Worm (Caenorhabditis elegans) whole organism, midembryonic: ENCODE measurements around the gene F14H12.7.
"Not testable (repeated sequence)": the region's sequence is repeated elsewhere in the genome, so short reads cannot be mapped to it uniquely, and the experiment has no call there.

Experiments
- T22C8.4 ChIP-seq: fragments of 200-800 bp; sonication (Bioruptor generic); IDR thresholded peaks from 2 replicates; pipeline ENCODE4 v1.3.6; 2022; ENCODE audit warnings: missing genetic modification characterization, missing compliant biosample characterization
- cog-1 ChIP-seq: sonication (generic microtip); optimal IDR thresholded peaks from 2 replicates; lab custom pipeline; 2016; ENCODE audit warnings: missing genetic modification characterization, missing compliant biosample characterization
- flt-1 ChIP-seq: fragments of 200-800 bp; sonication (Bioruptor generic); IDR thresholded peaks from 2 replicates; pipeline ENCODE4 v1.3.6; 2022; ENCODE audit warnings: missing genetic modification characterization, missing compliant biosample characterization
- klf-2 ChIP-seq: fragments of 200-800 bp; sonication (Bioruptor generic); conservative IDR thresholded peaks from 2 replicates; pipeline ENCODE4 v1.3.6; 2022; ENCODE audit warnings: missing genetic modification reagents, missing genetic modification characterization, missing compliant biosample characterization
- med-1 ChIP-seq: sonication (generic microtip); optimal IDR thresholded peaks from 2 replicates; lab custom pipeline; 2017; ENCODE audit warnings: missing genetic modification characterization, mild to moderate bottlenecking, missing compliant biosample characterization, antibody characterized with exemption, missing genetic modification reagents; ENCODE audit not compliant: insufficient read depth
- ref-1 ChIP-seq: fragments of 200-800 bp; sonication (Bioruptor generic); conservative IDR thresholded peaks from 2 replicates; pipeline ENCODE4 v1.3.6; 2022; ENCODE audit warnings: missing genetic modification reagents, missing genetic modification characterization, missing compliant biosample characterization
- tab-1 ChIP-seq: fragments of 200-800 bp; sonication (Bioruptor generic); IDR thresholded peaks from 2 replicates; pipeline ENCODE4 v1.3.6; 2022; ENCODE audit warnings: missing genetic modification characterization, missing compliant biosample characterization
- ztf-23 ChIP-seq: fragments of 200-800 bp; sonication (Bioruptor generic); IDR thresholded peaks from 2 replicates; pipeline ENCODE4 v1.3.6; 2022; ENCODE audit warnings: missing genetic modification reagents, missing genetic modification characterization, missing compliant biosample characterization
- ztf-29 ChIP-seq: fragments of 200-800 bp; sonication (Bioruptor generic); IDR thresholded peaks from 2 replicates; pipeline ENCODE4 v1.3.6; 2022; ENCODE audit warnings: missing genetic modification reagents, missing genetic modification characterization, missing compliant biosample characterization

Gene F14H12.7

DNA sequence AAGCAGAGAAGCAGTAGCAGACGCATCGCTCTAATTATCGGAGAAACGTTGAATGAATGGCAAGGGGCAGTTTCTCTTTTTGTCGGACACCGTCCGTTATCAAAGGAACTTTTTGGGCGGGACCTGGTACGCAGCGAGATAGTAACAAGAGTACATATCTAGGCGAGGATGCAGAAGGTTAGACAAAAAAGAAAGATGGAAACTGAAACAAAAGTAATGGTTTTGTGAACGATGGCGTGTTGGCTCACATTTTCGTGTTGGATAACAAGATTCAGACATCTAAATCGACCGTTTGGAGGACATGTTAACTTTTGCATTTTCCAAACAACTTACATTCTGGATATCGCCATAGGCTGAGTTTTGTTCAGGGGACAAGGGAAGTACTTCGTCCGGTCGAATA is 5.0 kb downstream of the F14H12.7 start, which contains the start of gene F14H12.6:
F14H12.6 (minus strand) TSS at position 101 of the 400 bp plus-strand sequence.
- TF ChIP-seq klf-2 (GFP tag; lab: Robert Waterston, UW), result no peak
- TF ChIP-seq cog-1, result no peak
- TF ChIP-seq flt-1 (GFP tag; lab: Robert Waterston, UW), result no peak
- no peak for TF ChIP-seq ztf-29 (GFP tag; lab: Robert Waterston, UW)
- TF ChIP-seq T22C8.4 (GFP tag; lab: Robert Waterston, UW), result no peak
- no peak for TF ChIP-seq med-1
- no peak for TF ChIP-seq ref-1 (GFP tag; lab: Robert Waterston, UW)

- no peak for TF ChIP-seq tab-1 (GFP tag; lab: Robert Waterston, UW)
- TF ChIP-seq ztf-23 (GFP tag; lab: Robert Waterston, UW), result no peak
- no peak for TF ChIP-seq cog-1
- no peak for TF ChIP-seq T22C8.4 (GFP tag; lab: Robert Waterston, UW)
These were observed 9.1 kb downstream of the F14H12.7 start, which contains the start of gene col-165 for ce11 chrX:4353318-4353717. col-165 (plus strand) TSS chrX:4353618.

ce11 chrX:4350198-4350597 is 12.2 kb downstream of the F14H12.7 start, which contains the start of gene F14H12.2:
F14H12.2 (plus strand) TSS chrX:4350498.
- TF ChIP-seq tab-1 (GFP tag; lab: Robert Waterston, UW) (no peak), ref-1 (GFP tag; lab: Robert Waterston, UW) (no peak), klf-2 (GFP tag; lab: Robert Waterston, UW) (no peak), T22C8.4 (GFP tag; lab: Robert Waterston, UW) (no peak), med-1 (no peak), cog-1 (no peak)

ce11 chrX:4343915-4344314 is 18.5 kb downstream of the F14H12.7 start, which contains the start of gene F14H12.3:
F14H12.3 (plus strand) TSS chrX:4344215.
- TF ChIP-seq ztf-23 (GFP tag; lab: Robert Waterston, UW), result no peak
- TF ChIP-seq cog-1, result no peak
- no peak for TF ChIP-seq klf-2 (GFP tag; lab: Robert Waterston, UW)
- TF ChIP-seq ref-1 (GFP tag; lab: Robert Waterston, UW), result no peak
- no peak for TF ChIP-seq tab-1 (GFP tag; lab: Robert Waterston, UW)
- TF ChIP-seq flt-1 (GFP tag; lab: Robert Waterston, UW), result no peak

DNA sequence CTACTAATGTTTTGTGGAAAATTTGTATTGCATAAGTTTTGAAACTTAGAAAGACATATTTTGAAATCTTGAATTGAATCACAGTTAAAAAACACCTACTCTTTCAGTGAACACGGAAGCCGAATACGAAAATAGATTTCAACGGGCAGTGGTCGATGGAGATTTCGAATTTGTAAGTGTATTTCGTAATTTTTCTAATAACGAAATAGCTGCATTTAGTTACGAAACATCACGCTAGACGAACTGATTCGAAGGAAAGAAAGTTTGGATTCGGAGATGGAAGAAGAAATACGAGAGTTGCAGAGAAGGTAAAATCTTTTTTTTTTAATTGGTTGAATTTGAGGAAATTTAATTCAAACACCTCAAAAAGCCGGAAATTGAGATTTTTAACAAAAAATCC is 19.7 kb downstream of the F14H12.7 start:
- TF ChIP-seq ztf-23 (GFP tag; lab: Robert Waterston, UW) (no peak), klf-2 (GFP tag; lab: Robert Waterston, UW) (no peak), med-1 (no peak), T22C8.4 (GFP tag; lab: Robert Waterston, UW) (no peak), tab-1 (GFP tag; lab: Robert Waterston, UW) (no peak)

DNA sequence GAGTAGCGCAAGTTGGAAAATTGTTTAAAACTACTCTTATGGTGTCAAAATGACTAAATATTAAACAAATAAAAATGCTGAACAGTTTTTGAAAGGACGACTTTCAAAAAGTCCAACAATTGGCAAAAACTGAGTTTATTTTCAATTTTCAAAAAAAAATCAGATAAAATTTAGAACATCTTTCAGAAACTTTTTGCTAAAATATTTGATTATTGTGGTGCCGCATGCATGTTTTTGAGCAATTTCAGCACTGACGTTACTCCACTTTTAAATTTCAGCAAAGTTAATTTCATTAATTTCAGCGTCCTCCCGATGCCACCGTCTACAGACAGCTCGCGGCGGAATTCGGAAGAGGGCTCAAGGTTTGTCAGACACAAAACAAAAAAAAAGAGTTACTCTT is 23.1 kb downstream of the F14H12.7 start, which contains the start of gene cst-1:
cst-1 (plus strand) TSS at position 301 of the 400 bp plus-strand sequence.
- TF ChIP-seq ref-1, flt-1, T22C8.4 (GFP tag; lab: Robert Waterston, UW): not testable (repeated sequence)

DNA sequence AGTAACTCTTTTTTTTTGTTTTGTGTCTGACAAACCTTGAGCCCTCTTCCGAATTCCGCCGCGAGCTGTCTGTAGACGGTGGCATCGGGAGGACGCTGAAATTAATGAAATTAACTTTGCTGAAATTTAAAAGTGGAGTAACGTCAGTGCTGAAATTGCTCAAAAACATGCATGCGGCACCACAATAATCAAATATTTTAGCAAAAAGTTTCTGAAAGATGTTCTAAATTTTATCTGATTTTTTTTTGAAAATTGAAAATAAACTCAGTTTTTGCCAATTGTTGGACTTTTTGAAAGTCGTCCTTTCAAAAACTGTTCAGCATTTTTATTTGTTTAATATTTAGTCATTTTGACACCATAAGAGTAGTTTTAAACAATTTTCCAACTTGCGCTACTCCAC is 26.5 kb downstream of the F14H12.7 start, which contains the start of gene cst-2:
cst-2 (minus strand) TSS at position 101 of the 400 bp plus-strand sequence.
- TF ChIP-seq ztf-29 (GFP tag; lab: Robert Waterston, UW); klf-2 (GFP tag; lab: Robert Waterston, UW); cog-1: not testable (repeated sequence)

DNA sequence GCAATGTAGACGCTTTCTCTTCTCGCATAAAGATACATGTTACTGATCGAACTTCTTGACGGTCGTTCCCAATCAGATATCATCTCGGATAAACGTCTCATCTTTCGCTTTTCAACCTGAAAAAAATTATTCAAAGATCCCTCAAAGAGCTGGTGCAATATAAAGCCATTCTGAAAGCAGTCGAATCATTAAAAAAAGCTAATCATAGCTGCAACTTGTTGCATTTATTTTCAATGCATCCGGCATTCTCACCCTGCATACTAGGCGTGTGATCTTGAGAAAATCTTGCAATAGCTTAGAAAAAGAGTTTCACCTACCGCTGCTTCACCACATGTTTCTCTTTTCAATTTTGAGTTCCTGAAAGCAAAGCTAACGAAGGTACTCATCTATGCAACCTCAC is 30.1 kb downstream of the F14H12.7 start, which contains the start of gene C24A8.6:
C24A8.6 (minus strand) TSS at position 101 of the 400 bp plus-strand sequence.
- TF ChIP-seq ztf-29, T22C8.4, klf-2 (GFP tag; lab: Robert Waterston, UW): not testable (repeated sequence)

DNA sequence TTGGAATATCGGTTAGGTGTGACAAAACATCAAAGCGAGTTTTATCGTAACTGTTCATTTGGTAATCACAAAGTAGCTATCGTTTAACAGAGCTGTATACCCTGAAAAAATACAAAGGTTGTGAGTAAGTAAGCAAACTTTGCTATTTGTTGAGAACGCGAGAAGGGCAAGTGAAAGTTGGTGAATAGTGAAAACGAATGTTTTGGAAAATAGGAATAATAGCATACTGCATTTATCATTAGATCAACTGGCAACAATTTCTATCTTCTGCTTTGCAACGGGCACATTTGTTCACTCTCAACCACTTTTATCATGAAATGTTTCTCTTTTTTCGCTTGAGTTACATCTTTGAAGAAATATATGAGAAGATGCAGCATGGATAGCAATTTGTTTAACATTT is 33.6 kb downstream of the F14H12.7 start, which contains the start of gene C24A8.5:
C24A8.5 (minus strand) TSS at position 101 of the 400 bp plus-strand sequence.
- TF ChIP-seq flt-1 (GFP tag; lab: Robert Waterston, UW) (no peak), ztf-23 (GFP tag; lab: Robert Waterston, UW) (no peak), klf-2 (GFP tag; lab: Robert Waterston, UW) (no peak), ref-1 (GFP tag; lab: Robert Waterston, UW) (no peak), ztf-29 (GFP tag; lab: Robert Waterston, UW) (no peak), cog-1 (no peak), tab-1 (GFP tag; lab: Robert Waterston, UW) (no peak), T22C8.4 (GFP tag; lab: Robert Waterston, UW) (no peak), med-1 (no peak)

- no peak for TF ChIP-seq cog-1
- TF ChIP-seq ztf-29 (GFP tag; lab: Robert Waterston, UW), result no peak
- TF ChIP-seq med-1, result no peak
- no peak for TF ChIP-seq ztf-23 (GFP tag; lab: Robert Waterston, UW)
- TF ChIP-seq klf-2 (GFP tag; lab: Robert Waterston, UW), result no peak
- TF ChIP-seq ref-1 (GFP tag; lab: Robert Waterston, UW), result no peak
- no peak for TF ChIP-seq flt-1 (GFP tag; lab: Robert Waterston, UW)
- no peak for TF ChIP-seq tab-1 (GFP tag; lab: Robert Waterston, UW)
- TF ChIP-seq T22C8.4 (GFP tag; lab: Robert Waterston, UW), result no peak
These were observed 39.5 kb downstream of the F14H12.7 start for ce11 chrX:4322847-4323455.
